Fruit fly (Drosophila melanogaster) whole organism, embryonic: ENCODE data around the gene gig.
A peak's percentile ranks its signal among the peaks of the same experiment; 100 is the strongest.

Experiments used
- Adf1 ChIP-seq: fragments of 200-800 bp; sonication (Bioruptor generic); IDR thresholded peaks from 2 replicates; pipeline ENCODE4 v1.3.6; 2022; ENCODE audit warnings: missing biosample characterization, missing genetic modification characterization
- Awh ChIP-seq: fragments of 200-800 bp; sonication (Bioruptor generic); IDR thresholded peaks from 2 replicates; pipeline ENCODE4, ENCODE4 v1.3.6; 2022; ENCODE audit warnings: missing biosample characterization, missing genetic modification characterization
- Bdp1 ChIP-seq: fragments of 200-800 bp; sonication (Bioruptor generic); optimal IDR thresholded peaks from 3 replicates; lab custom pipeline; 2016; ENCODE audit warnings: missing biosample characterization, missing genetic modification characterization
- CG10147 ChIP-seq: fragments of 200-800 bp; sonication (Bioruptor generic); optimal IDR thresholded peaks from 2 replicates; lab custom pipeline; 2019; ENCODE audit warnings: missing biosample characterization, mild to moderate bottlenecking, missing genetic modification characterization, moderate library complexity
- CG10462 ChIP-seq: fragments of 200-800 bp; sonication (Bioruptor generic); optimal IDR thresholded peaks from 2 replicates; lab custom pipeline; 2016; ENCODE audit warnings: missing biosample characterization, missing genetic modification characterization
- CG14014 ChIP-seq: fragments of 200-800 bp; sonication (Bioruptor generic); IDR thresholded peaks from 2 replicates; pipeline ENCODE4 v1.3.6; 2022; ENCODE audit warnings: missing biosample characterization, missing genetic modification characterization
- CG15514 ChIP-seq: fragments of 200-800 bp; sonication (Bioruptor generic); optimal IDR thresholded peaks from 3 replicates; lab custom pipeline; 2017; ENCODE audit warnings: missing biosample characterization, missing genetic modification characterization, mild to moderate bottlenecking, moderate library complexity, missing genetic modification reagents
- CG18262 ChIP-seq: fragments of 200-800 bp; optimal IDR thresholded peaks from 3 replicates; lab custom pipeline; 2019; ENCODE audit warnings: missing biosample characterization, mild to moderate bottlenecking, missing genetic modification characterization, moderate library complexity
- CG18619 ChIP-seq: fragments of 200-800 bp; sonication (Bioruptor generic); optimal IDR thresholded peaks from 3 replicates; lab custom pipeline; 2017; ENCODE audit warnings: missing biosample characterization, mild to moderate bottlenecking, missing genetic modification characterization
- CG3163 ChIP-seq: fragments of 200-800 bp; sonication (Bioruptor generic); optimal IDR thresholded peaks from 3 replicates; lab custom pipeline; 2016; ENCODE audit warnings: missing biosample characterization, missing genetic modification characterization
- CG33213 ChIP-seq: fragments of 200-800 bp; sonication (Bioruptor generic); optimal IDR thresholded peaks from 3 replicates; lab custom pipeline; 2016; ENCODE audit warnings: missing biosample characterization, missing genetic modification characterization
- CG6765 ChIP-seq: fragments of 200-800 bp; sonication (Bioruptor generic); optimal IDR thresholded peaks from 3 replicates; lab custom pipeline; 2017; ENCODE audit warnings: missing biosample characterization, mild to moderate bottlenecking, missing genetic modification characterization
- CG7556 ChIP-seq: fragments of 200-800 bp; sonication (Bioruptor generic); optimal IDR thresholded peaks from 2 replicates; lab custom pipeline; 2017; ENCODE audit warnings: missing biosample characterization, mild to moderate bottlenecking, missing genetic modification characterization
- CG8924 ChIP-seq: fragments of 200-800 bp; optimal IDR thresholded peaks from 3 replicates; lab custom pipeline; 2019; ENCODE audit warnings: missing biosample characterization, mild to moderate bottlenecking, missing genetic modification characterization, moderate library complexity
- CG9437 ChIP-seq: fragments of 200-800 bp; sonication (Bioruptor generic); optimal IDR thresholded peaks from 2 replicates; lab custom pipeline; 2018; ENCODE audit warnings: missing biosample characterization, mild to moderate bottlenecking, missing genetic modification characterization
- CG9817 ChIP-seq: fragments of 200-800 bp; sonication (Bioruptor generic); optimal IDR thresholded peaks from 2 replicates; lab custom pipeline; 2018; ENCODE audit warnings: missing biosample characterization, mild to moderate bottlenecking, missing genetic modification characterization, moderate library complexity
- CG9932 ChIP-seq: fragments of 200-800 bp; sonication (Bioruptor generic); IDR thresholded peaks from 2 replicates; pipeline ENCODE4 v1.3.6; 2022; ENCODE audit warnings: missing biosample characterization, missing genetic modification characterization
- Dek ChIP-seq: fragments of 200-800 bp; sonication (Bioruptor generic); optimal IDR thresholded peaks from 3 replicates; lab custom pipeline; 2019; ENCODE audit warnings: missing biosample characterization, mild to moderate bottlenecking, missing genetic modification characterization, moderate library complexity
- Doc2 ChIP-seq: fragments of 200-800 bp; sonication (Bioruptor generic); IDR thresholded peaks from 2 replicates; pipeline ENCODE4 v1.3.6; 2022; ENCODE audit warnings: missing biosample characterization, missing genetic modification characterization
- Dp ChIP-seq: fragments of 200-800 bp; sonication (Bioruptor generic); optimal IDR thresholded peaks from 2 replicates; lab custom pipeline; 2018; ENCODE audit warnings: missing biosample characterization, mild to moderate bottlenecking, missing genetic modification characterization, moderate library complexity
- Fer1 ChIP-seq: fragments of 200-800 bp; sonication (Bioruptor generic); optimal IDR thresholded peaks from 2 replicates; lab custom pipeline; 2017; ENCODE audit warnings: missing biosample characterization, mild to moderate bottlenecking, missing genetic modification characterization
- Fer2 ChIP-seq: fragments of 200-800 bp; sonication (Bioruptor generic); optimal IDR thresholded peaks from 2 replicates; lab custom pipeline; 2018; ENCODE audit warnings: missing biosample characterization, mild to moderate bottlenecking, missing genetic modification characterization, moderate library complexity
- Fer3 ChIP-seq: fragments of 200-800 bp; sonication (Bioruptor generic); optimal IDR thresholded peaks from 2 replicates; lab custom pipeline; 2018; ENCODE audit warnings: missing biosample characterization, mild to moderate bottlenecking, missing genetic modification characterization, moderate library complexity
- H2.0 ChIP-seq: fragments of 200-800 bp; sonication (Bioruptor generic); IDR thresholded peaks from 2 replicates; pipeline ENCODE4 v1.3.6; 2022; ENCODE audit warnings: missing biosample characterization, missing genetic modification characterization
- Hand ChIP-seq: fragments of 200-800 bp; sonication (Bioruptor generic); optimal IDR thresholded peaks from 2 replicates; lab custom pipeline; 2017; ENCODE audit warnings: mild to moderate bottlenecking, missing biosample characterization, missing genetic modification reagents, missing genetic modification characterization
- MTF-1 ChIP-seq: fragments of 200-800 bp; sonication (Bioruptor generic); optimal IDR thresholded peaks from 2 replicates; lab custom pipeline; 2018; ENCODE audit warnings: missing biosample characterization, mild to moderate bottlenecking, missing genetic modification characterization, borderline replicate concordance
- Mrtf ChIP-seq: fragments of 200-800 bp; sonication (Bioruptor generic); IDR thresholded peaks from 3 replicates; pipeline ENCODE4 v1.3.6; 2022; ENCODE audit warnings: missing biosample characterization, missing genetic modification characterization
- NK7.1 ChIP-seq: fragments of 200-800 bp; sonication (Bioruptor generic); optimal IDR thresholded peaks from 3 replicates; lab custom pipeline; 2016; ENCODE audit warnings: missing biosample characterization, missing genetic modification characterization
- NfI ChIP-seq: fragments of 200-800 bp; sonication (Bioruptor generic); optimal IDR thresholded peaks from 3 replicates; lab custom pipeline; 2018; ENCODE audit warnings: missing biosample characterization, mild to moderate bottlenecking, missing genetic modification characterization, moderate library complexity
- Scr ChIP-seq: fragments of 200-800 bp; sonication (Bioruptor generic); IDR thresholded peaks from 2 replicates; pipeline ENCODE4 v1.3.6; 2022; ENCODE audit warnings: missing biosample characterization, missing genetic modification characterization; ENCODE audit not compliant: partially characterized antibody
- Xbp1 ChIP-seq: fragments of 200-800 bp; sonication (Bioruptor generic); optimal IDR thresholded peaks from 3 replicates; lab custom pipeline; 2016; ENCODE audit warnings: missing biosample characterization, mild to moderate bottlenecking, missing genetic modification characterization
- al ChIP-seq: fragments of 200-800 bp; sonication (Bioruptor generic); IDR thresholded peaks from 2 replicates; pipeline ENCODE4 v1.3.6; 2022; ENCODE audit warnings: missing biosample characterization, missing genetic modification characterization
- amos ChIP-seq: fragments of 200-800 bp; sonication (Bioruptor generic); IDR thresholded peaks from 2 replicates; pipeline ENCODE4 v1.3.6; 2022; ENCODE audit warnings: missing biosample characterization, missing genetic modification characterization; ENCODE audit not compliant: partially characterized antibody
- ash1 ChIP-seq: fragments of 200-800 bp; sonication (Bioruptor generic); optimal IDR thresholded peaks from 2 replicates; lab custom pipeline; 2018; ENCODE audit warnings: missing biosample characterization, mild to moderate bottlenecking, missing genetic modification characterization
- caup ChIP-seq: fragments of 200-800 bp; sonication (Bioruptor generic); optimal IDR thresholded peaks from 3 replicates; lab custom pipeline; 2017; ENCODE audit warnings: missing biosample characterization, mild to moderate bottlenecking, missing genetic modification characterization, moderate library complexity; ENCODE audit not compliant: severe bottlenecking
- chn ChIP-seq: fragments of 200-800 bp; sonication (Bioruptor generic); optimal IDR thresholded peaks from 2 replicates; lab custom pipeline; 2016; ENCODE audit warnings: missing biosample characterization, missing genetic modification characterization
- corto ChIP-seq: fragments of 200-800 bp; sonication (Bioruptor generic); optimal IDR thresholded peaks from 2 replicates; lab custom pipeline; 2016; ENCODE audit warnings: missing biosample characterization, mild to moderate bottlenecking, missing genetic modification characterization, moderate library complexity
- dati ChIP-seq: fragments of 200-800 bp; sonication (Bioruptor generic); IDR thresholded peaks from 2 replicates; pipeline ENCODE4 v1.3.6; 2022; ENCODE audit warnings: missing biosample characterization, missing genetic modification characterization
- dmrt99B ChIP-seq: fragments of 200-800 bp; sonication (Bioruptor generic); optimal IDR thresholded peaks from 2 replicates; lab custom pipeline; 2018; ENCODE audit warnings: missing biosample characterization, mild to moderate bottlenecking, missing genetic modification characterization, moderate library complexity
- esg ChIP-seq: fragments of 200-800 bp; sonication (Bioruptor generic); conservative IDR thresholded peaks from 2 replicates; pipeline ENCODE4 v1.3.6; 2022; ENCODE audit warnings: missing biosample characterization, missing genetic modification characterization
- fru ChIP-seq: fragments of >200 bp; optimal IDR thresholded peaks from 2 replicates; lab custom pipeline; 2017
- fu2 ChIP-seq: fragments of 200-800 bp; sonication (Bioruptor generic); optimal IDR thresholded peaks from 2 replicates; lab custom pipeline; 2016; ENCODE audit warnings: missing biosample characterization, missing genetic modification characterization
- gcm2 ChIP-seq: fragments of 200-800 bp; sonication (Bioruptor generic); optimal IDR thresholded peaks from 2 replicates; lab custom pipeline; 2016; ENCODE audit warnings: missing biosample characterization, missing genetic modification characterization
- h ChIP-seq: fragments of >200 bp; optimal IDR thresholded peaks from 2 replicates; lab custom pipeline; 2017
- hth ChIP-seq: fragments of >200 bp; optimal IDR thresholded peaks from 2 replicates; lab custom pipeline; 2017; ENCODE audit warnings: inconsistent platforms
- insv ChIP-seq, 2 experiments: fragments of 200-800 bp; sonication (Bioruptor generic); optimal IDR thresholded peaks; 3 replicates each; lab custom pipeline; 2016 to 2018; ENCODE audit warnings: missing biosample characterization in 2 of 2, missing genetic modification characterization in 2 of 2
- klu ChIP-seq: fragments of 200-800 bp; sonication (Bioruptor generic); IDR thresholded peaks from 2 replicates; pipeline ENCODE4 v1.3.6; 2022; ENCODE audit warnings: missing biosample characterization, missing genetic modification characterization
- seq ChIP-seq: fragments of 200-800 bp; sonication (Bioruptor generic); IDR thresholded peaks from 2 replicates; pipeline ENCODE4 v1.3.6; 2022; ENCODE audit warnings: missing biosample characterization, missing genetic modification characterization
- tap ChIP-seq: fragments of 200-800 bp; optimal IDR thresholded peaks from 3 replicates; lab custom pipeline; 2019; ENCODE audit warnings: missing biosample characterization, mild to moderate bottlenecking, missing genetic modification characterization, moderate library complexity
- unpg ChIP-seq: fragments of 200-800 bp; sonication (Bioruptor generic); optimal IDR thresholded peaks from 3 replicates; lab custom pipeline; 2018; ENCODE audit warnings: missing biosample characterization, mild to moderate bottlenecking, missing genetic modification characterization, moderate library complexity
- wdn ChIP-seq: fragments of 200-800 bp; sonication (Bioruptor generic); IDR thresholded peaks from 2 replicates; pipeline ENCODE4 v1.3.6; 2022; ENCODE audit warnings: missing biosample characterization, missing genetic modification characterization

gig gene

DNA sequence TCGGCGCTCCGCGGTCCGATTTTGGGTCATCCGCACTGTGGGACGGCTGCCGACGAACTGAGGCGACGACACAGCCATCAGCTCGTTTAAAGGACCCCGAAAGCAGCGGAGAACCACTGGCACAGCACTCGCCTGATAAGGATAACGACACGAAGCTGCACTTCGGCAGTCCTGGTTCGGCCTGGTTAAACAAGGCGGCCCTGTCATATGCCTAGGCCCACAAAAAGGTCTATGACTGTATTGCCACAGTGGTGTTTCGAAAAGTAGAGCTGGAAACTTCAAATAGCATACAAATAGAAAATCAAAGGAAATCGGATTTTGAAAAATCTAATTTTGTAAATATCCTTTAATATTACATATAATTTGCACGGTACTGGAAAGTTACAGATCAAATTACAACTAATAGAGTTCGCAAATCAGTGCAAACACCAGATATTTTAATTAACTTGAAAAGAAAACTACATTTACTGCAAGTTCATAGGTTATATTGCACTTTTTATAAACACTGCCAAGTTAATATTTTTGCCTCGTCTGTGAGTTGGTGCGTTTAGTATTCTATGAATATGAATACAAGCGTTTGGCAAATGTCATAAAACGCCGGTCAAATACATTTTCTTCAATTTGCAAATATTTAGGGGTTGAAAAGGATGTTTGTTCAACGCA lies 56.4 kb downstream of the gig start (continued):
- TF ChIP-seq corto (GFP tag; lab: Kevin White, UChicago) (peak; percentile 50), Xbp1 (peak; percentile 64), CG9932 (GFP tag; lab: Robert Waterston, UW) (peak; percentile 61), fru (lab: Kevin White, UChicago) (no peak), NfI (GFP tag; lab: Kevin White, UChicago) (peak; percentile 76), CG15514 (peak; percentile 37), CG18262 (tag; lab: Kevin White, UChicago) (peak; percentile 29), Bdp1 (GFP tag; lab: Kevin White, UChicago) (peak; percentile 16), dmrt99B (tag; lab: Kevin White, UChicago) (peak; percentile 53), CG9817 (peak; percentile 36), fu2 (GFP tag; lab: Kevin White, UChicago) (peak; percentile 45), caup (GFP tag; lab: Kevin White, UChicago) (peak; percentile 71), al (GFP tag; lab: Robert Waterston, UW) (no peak), unpg (GFP tag; lab: Kevin White, UChicago) (peak; percentile 68), chn (GFP tag; lab: Kevin White, UChicago) (peak; percentile 23), gcm2 (peak; percentile 29), Dek (tag; lab: Kevin White, UChicago) (peak; percentile 44), H2.0 (GFP tag; lab: Robert Waterston, UW) (peak; percentile 61), CG3163 (no peak), klu (GFP tag; lab: Robert Waterston, UW) (no peak), CG8924 (tag; lab: Kevin White, UChicago) (peak; percentile 42), dati (GFP tag; lab: Robert Waterston, UW) (no peak), CG10147 (peak; percentile 27), CG6765 (GFP tag; lab: Kevin White, UChicago) (peak; percentile 49), CG33213 (peak; percentile 7), esg (GFP tag; lab: Robert Waterston, UW) (peak; percentile 29; the same call in 1 of the 2 replicates), CG14014 (peak; percentile 58), Scr (GFP tag; lab: Robert Waterston, UW) (no peak), CG18619 (GFP tag; lab: Kevin White, UChicago) (peak; percentile 82), insv (GFP tag; optimal IDR thresholded peaks at IDR 0.05; lab: Kevin White, UChicago) (no peak), tap (tag; lab: Kevin White, UChicago) (no peak), Dp (no peak), amos (GFP tag; lab: Robert Waterston, UW) (no peak; the same call in 1 of the 2 replicates), wdn (no peak), CG9437 (GFP tag; lab: Kevin White, UChicago) (peak; percentile 59), seq (GFP tag; lab: Robert Waterston, UW) (peak; percentile 56), MTF-1 (GFP tag; lab: Kevin White, UChicago) (no peak), Doc2 (GFP tag; lab: Robert Waterston, UW) (no peak), h (lab: Kevin White, UChicago) (no peak), Awh (GFP tag; lab: Robert Waterston, UW) (no peak), CG10462 (GFP tag; lab: Kevin White, UChicago) (no peak), Adf1 (GFP tag; lab: Robert Waterston, UW) (peak; percentile 46), hth (lab: Kevin White, UChicago) (no peak), Mrtf (GFP tag; lab: Robert Waterston, UW) (no peak), Fer2 (peak; percentile 4), CG7556 (GFP tag; lab: Kevin White, UChicago) (peak; percentile 83), Fer1 (GFP tag; lab: Kevin White, UChicago) (peak; percentile 69), Hand (GFP tag; lab: Kevin White, UChicago) (peak; percentile 71), Fer3 (tag; lab: Kevin White, UChicago) (peak; percentile 42), NK7.1 (no peak), ash1 (GFP tag; lab: Kevin White, UChicago) (no peak)
